Worm (Caenorhabditis elegans) whole organism, L4 larva: Measurements from ENCODE around the gene ZK675.4.

Experiments
- egl-43 ChIP-seq: fragments of 200-800 bp; sonication (Bioruptor generic); IDR thresholded peaks from 2 replicates; pipeline ENCODE4 v1.3.6; 2022; ENCODE audit warnings: missing genetic modification reagents, missing genetic modification characterization, missing compliant biosample characterization
- lin-13 ChIP-seq: fragments of 150-350 bp; optimal IDR thresholded peaks from 2 replicates; lab custom pipeline; 2014; ENCODE audit warnings: missing biosample characterization, missing genetic modification reagents, missing genetic modification characterization
- mes-2 ChIP-seq: sonication (generic microtip); optimal IDR thresholded peaks from 2 replicates; lab custom pipeline; 2016; ENCODE audit warnings: missing genotype, mild to moderate bottlenecking, missing genetic modification characterization, missing compliant biosample characterization; ENCODE audit not compliant: poor library complexity, severe bottlenecking
- nhr-11 ChIP-seq: fragments of 150-350 bp; optimal IDR thresholded peaks from 2 replicates; lab custom pipeline; 2014; ENCODE audit warnings: missing biosample characterization, missing genetic modification characterization
- sdz-12 ChIP-seq: fragments of 200-800 bp; sonication (Bioruptor generic); optimal IDR thresholded peaks from 2 replicates; lab custom pipeline; 2018; ENCODE audit warnings: mild to moderate bottlenecking, missing genetic modification characterization, missing compliant biosample characterization

ce11 chrII:7866081-7866480 lies 45.0 kb upstream of the ZK675.4 start:
- no peak for TF ChIP-seq nhr-11 (tag; lab: Kevin White, UChicago)
- no peak for TF ChIP-seq sdz-12 (GFP tag; lab: Kevin White, UChicago)
- no peak for TF ChIP-seq mes-2
- TF ChIP-seq egl-43 (GFP tag; lab: Robert Waterston, UW): no peak
- no peak for TF ChIP-seq lin-13 (GFP tag; lab: Kevin White, UChicago)
